Worm (Caenorhabditis elegans) whole organism, L2 larva: ENCODE results near the gene R02D5.3.
"Not testable (repeated sequence)": the region's sequence is repeated elsewhere in the genome, so short reads cannot be mapped to it uniquely, and the experiment has no call there.

Source experiments
- C34F6.9 ChIP-seq: fragments of 150-350 bp; optimal IDR thresholded peaks from 2 replicates; lab custom pipeline; 2014; ENCODE audit warnings: missing biosample characterization, missing genetic modification characterization
- F13H6.1 ChIP-seq: sonication (generic microtip); optimal IDR thresholded peaks from 2 replicates; lab custom pipeline; 2016; ENCODE audit warnings: missing genetic modification characterization, missing compliant biosample characterization
- R02D3.7 ChIP-seq: fragments of 150-350 bp; optimal IDR thresholded peaks from 2 replicates; lab custom pipeline; 2014; ENCODE audit warnings: missing biosample characterization, missing genetic modification characterization
- Y55F3AM.14 ChIP-seq: fragments of 200-800 bp; sonication (Bioruptor generic); optimal IDR thresholded peaks from 2 replicates; lab custom pipeline; 2018; ENCODE audit warnings: mild to moderate bottlenecking, missing genetic modification characterization, missing compliant biosample characterization
- ZK546.5 ChIP-seq: sonication (generic microtip); optimal IDR thresholded peaks from 2 replicates; lab custom pipeline; 2017; ENCODE audit warnings: missing biosample characterization, missing genetic modification characterization
- alr-1 ChIP-seq: fragments of 150-350 bp; optimal IDR thresholded peaks from 2 replicates; lab custom pipeline; 2014; ENCODE audit warnings: missing biosample characterization, missing genetic modification characterization
- aly-2 ChIP-seq: fragments of 150-350 bp; optimal IDR thresholded peaks from 2 replicates; lab custom pipeline; 2014; ENCODE audit warnings: missing biosample characterization, missing genetic modification characterization
- ama-1 ChIP-seq: fragments of 150-350 bp; optimal IDR thresholded peaks from 2 replicates; lab custom pipeline; 2018; ENCODE audit warnings: inconsistent platforms
- blmp-1 ChIP-seq: sonication (generic microtip); optimal IDR thresholded peaks from 2 replicates; lab custom pipeline; 2017; ENCODE audit warnings: missing genetic modification characterization, mild to moderate bottlenecking, missing compliant biosample characterization, antibody characterized with exemption, moderate library complexity; ENCODE audit not compliant: insufficient read depth
- ceh-16 ChIP-seq: fragments of 150-350 bp; optimal IDR thresholded peaks from 2 replicates; lab custom pipeline; 2014; ENCODE audit warnings: missing biosample characterization, missing genetic modification characterization
- ceh-82 ChIP-seq: fragments of 150-350 bp; optimal IDR thresholded peaks from 2 replicates; lab custom pipeline; 2014; ENCODE audit warnings: missing biosample characterization, missing genetic modification characterization
- crh-2 ChIP-seq: sonication (generic microtip); optimal IDR thresholded peaks from 2 replicates; lab custom pipeline; 2017; ENCODE audit warnings: missing biosample characterization, missing genetic modification characterization
- dmd-4 ChIP-seq: sonication (generic microtip); optimal IDR thresholded peaks from 2 replicates; lab custom pipeline; 2017; ENCODE audit warnings: missing biosample characterization, missing genetic modification characterization
- egl-27 ChIP-seq: sonication (generic microtip); optimal IDR thresholded peaks from 3 replicates; lab custom pipeline; 2017; ENCODE audit warnings: missing biosample characterization, missing genetic modification reagents, missing genetic modification characterization
- elt-1 ChIP-seq: fragments of 150-350 bp; optimal IDR thresholded peaks from 2 replicates; lab custom pipeline; 2014; ENCODE audit warnings: missing biosample characterization, missing genetic modification characterization
- elt-3 ChIP-seq: sonication (generic microtip); optimal IDR thresholded peaks from 2 replicates; lab custom pipeline; 2017; ENCODE audit warnings: missing biosample characterization, missing genetic modification characterization
- fos-1 ChIP-seq: fragments of 150-350 bp; optimal IDR thresholded peaks from 2 replicates; lab custom pipeline; 2014; ENCODE audit warnings: missing biosample characterization, missing genetic modification characterization
- gmeb-1 ChIP-seq: fragments of 150-350 bp; optimal IDR thresholded peaks from 2 replicates; lab custom pipeline; 2014; ENCODE audit warnings: missing biosample characterization, missing genetic modification characterization
- lin-11 ChIP-seq: fragments of 150-350 bp; sonication (generic microtip); optimal IDR thresholded peaks from 2 replicates; lab custom pipeline; 2014; ENCODE audit warnings: missing biosample characterization, missing genetic modification characterization, inconsistent platforms, mixed read lengths
- lin-13 ChIP-seq: fragments of 150-350 bp; optimal IDR thresholded peaks from 2 replicates; lab custom pipeline; 2014; ENCODE audit warnings: missing biosample characterization, missing genetic modification reagents, missing genetic modification characterization
- lin-39 ChIP-seq: fragments of 150-350 bp; optimal IDR thresholded peaks from 2 replicates; lab custom pipeline; 2014; ENCODE audit warnings: missing biosample characterization, missing genetic modification reagents, missing genetic modification characterization
- lsy-2 ChIP-seq, 2 experiments: fragments of 150-350 bp in 1 of 2; sonication (generic microtip) in 1 of 2; optimal IDR thresholded peaks; 2 replicates each; lab custom pipeline; 2014 to 2017; ENCODE audit warnings: missing biosample characterization in 2 of 2, missing genetic modification characterization in 2 of 2
- mab-5 ChIP-seq: fragments of 150-350 bp; optimal IDR thresholded peaks from 2 replicates; lab custom pipeline; 2014; ENCODE audit warnings: missing biosample characterization, missing genetic modification characterization
- mbf-1 ChIP-seq: sonication (generic microtip); optimal IDR thresholded peaks from 2 replicates; lab custom pipeline; 2017; ENCODE audit warnings: missing biosample characterization, missing genetic modification characterization
- mdl-1 ChIP-seq, 2 experiments: fragments of 150-350 bp in 1 of 2; sonication (generic microtip) in 1 of 2; optimal IDR thresholded peaks; 2 replicates each; lab custom pipeline; 2017; ENCODE audit warnings: missing biosample characterization in 2 of 2, missing genetic modification characterization in 2 of 2
- nhr-10 ChIP-seq: sonication (generic microtip); optimal IDR thresholded peaks from 2 replicates; lab custom pipeline; 2017; ENCODE audit warnings: missing biosample characterization, missing genetic modification characterization
- nhr-11 ChIP-seq: fragments of 150-350 bp; optimal IDR thresholded peaks from 2 replicates; lab custom pipeline; 2014; ENCODE audit warnings: missing biosample characterization, missing genetic modification characterization
- nhr-12 ChIP-seq: fragments of 150-350 bp; optimal IDR thresholded peaks from 2 replicates; lab custom pipeline; 2014; ENCODE audit warnings: missing biosample characterization, missing genetic modification characterization
- nhr-129 ChIP-seq: fragments of 150-350 bp; optimal IDR thresholded peaks from 2 replicates; lab custom pipeline; 2014; ENCODE audit warnings: missing biosample characterization, missing genetic modification characterization
- nhr-21 ChIP-seq: fragments of 150-350 bp; optimal IDR thresholded peaks from 2 replicates; lab custom pipeline; 2014; ENCODE audit warnings: missing biosample characterization, missing genetic modification characterization
- nhr-23 ChIP-seq: fragments of 150-350 bp; optimal IDR thresholded peaks from 2 replicates; lab custom pipeline; 2014; ENCODE audit warnings: missing biosample characterization, missing genetic modification reagents, missing genetic modification characterization
- nhr-237 ChIP-seq: fragments of 150-350 bp; optimal IDR thresholded peaks from 2 replicates; lab custom pipeline; 2014; ENCODE audit warnings: missing biosample characterization, missing genetic modification characterization
- nhr-25 ChIP-seq: fragments of 150-350 bp; sonication (generic microtip); optimal IDR thresholded peaks from 3 replicates; lab custom pipeline; 2014; ENCODE audit warnings: missing biosample characterization, missing genetic modification characterization
- nhr-6 ChIP-seq: fragments of 150-350 bp; optimal IDR thresholded peaks from 2 replicates; lab custom pipeline; 2014; ENCODE audit warnings: missing biosample characterization, missing genetic modification characterization
- nhr-77 ChIP-seq: fragments of 150-350 bp; optimal IDR thresholded peaks from 2 replicates; lab custom pipeline; 2014; ENCODE audit warnings: missing biosample characterization, missing genetic modification characterization
- peb-1 ChIP-seq: fragments of 150-350 bp; optimal IDR thresholded peaks from 2 replicates; lab custom pipeline; 2014; ENCODE audit warnings: missing biosample characterization, missing genetic modification characterization
- sem-4 ChIP-seq: fragments of 150-350 bp; optimal IDR thresholded peaks from 2 replicates; lab custom pipeline; 2014; ENCODE audit warnings: missing biosample characterization, missing genetic modification reagents, missing genetic modification characterization
- skn-1 ChIP-seq: sonication (generic microtip); optimal IDR thresholded peaks from 2 replicates; lab custom pipeline; 2017; ENCODE audit warnings: missing biosample characterization, missing genetic modification characterization
- sma-3 ChIP-seq: sonication (generic microtip); optimal IDR thresholded peaks from 2 replicates; lab custom pipeline; 2016; ENCODE audit warnings: missing genetic modification reagents, missing genetic modification characterization, missing compliant biosample characterization
- sma-9 ChIP-seq, 2 experiments: fragments of 150-350 bp in 1 of 2; sonication (generic microtip) in 1 of 2; optimal IDR thresholded peaks; 2 replicates each; lab custom pipeline; 2014 to 2016; ENCODE audit warnings: missing genetic modification characterization in 2 of 2, mild to moderate bottlenecking in 1 of 2, missing biosample characterization in 1 of 2, missing compliant biosample characterization in 1 of 2, missing genetic modification reagents in 1 of 2, moderate library complexity in 1 of 2
- snpc-4 ChIP-seq: fragments of 150-350 bp; optimal IDR thresholded peaks from 2 replicates; lab custom pipeline; 2014; ENCODE audit warnings: missing biosample characterization, missing genetic modification characterization
- unc-39 ChIP-seq: fragments of 150-350 bp; optimal IDR thresholded peaks from 2 replicates; lab custom pipeline; 2014; ENCODE audit warnings: missing biosample characterization, missing genetic modification characterization
- unc-55 ChIP-seq: fragments of 150-350 bp; sonication (generic microtip); optimal IDR thresholded peaks from 3 replicates; lab custom pipeline; 2014; ENCODE audit warnings: missing biosample characterization, missing genetic modification reagents, missing genetic modification characterization
- unc-62 ChIP-seq: fragments of 150-350 bp; optimal IDR thresholded peaks from 2 replicates; lab custom pipeline; 2014; ENCODE audit warnings: missing biosample characterization, missing genetic modification reagents, missing genetic modification characterization
- zag-1 ChIP-seq: fragments of 150-350 bp; optimal IDR thresholded peaks from 2 replicates; lab custom pipeline; 2014; ENCODE audit warnings: missing biosample characterization, missing genetic modification characterization
- ztf-1 ChIP-seq: fragments of 200-800 bp; sonication (Bioruptor generic); conservative IDR thresholded peaks from 2 replicates; pipeline ENCODE4 v1.3.6; 2022; ENCODE audit warnings: missing genetic modification characterization, missing compliant biosample characterization
- ztf-11 ChIP-seq: sonication (generic microtip); optimal IDR thresholded peaks from 2 replicates; lab custom pipeline; 2017; ENCODE audit warnings: missing biosample characterization, missing genetic modification characterization
- ztf-4 ChIP-seq: fragments of 150-350 bp; optimal IDR thresholded peaks from 2 replicates; lab custom pipeline; 2014; ENCODE audit warnings: missing biosample characterization, missing genetic modification characterization

The R02D5.3 gene

ce11 chrV:14463087-14463486, 19.9 kb upstream of the R02D5.3 start, which contains the start of gene F08H9.3:
Gene F08H9.3 (minus strand): TSS chrV:14463338.
- TF ChIP-seq sma-9 (GFP tag; optimal IDR thresholded peaks at IDR 0.05; lab: Kevin White, UChicago) = peak; percentile 39
- TF ChIP-seq sma-9 (tag; optimal IDR thresholded peaks at IDR 0.05; lab: Kevin White, UChicago) = not testable (repeated sequence)
- TF ChIP-seq gmeb-1 (tag; lab: Kevin White, UChicago) = peak; percentile 9
- TF ChIP-seq snpc-4 (tag; lab: Kevin White, UChicago) = peak; percentile 85

- no peak for TF ChIP-seq peb-1
- peak; percentile 20 for TF ChIP-seq unc-55 (GFP tag; lab: Kevin White, UChicago)
- no peak for TF ChIP-seq elt-1 (tag; lab: Kevin White, UChicago)
- TF ChIP-seq blmp-1 = no peak
- no peak for TF ChIP-seq snpc-4 (tag; lab: Kevin White, UChicago)
- TF ChIP-seq nhr-129 (tag; lab: Kevin White, UChicago) = peak; percentile 0
- peak; percentile 45 for TF ChIP-seq C34F6.9 (tag; lab: Kevin White, UChicago)
- no peak for TF ChIP-seq ztf-4 (tag; lab: Kevin White, UChicago)
These were observed 18.6 kb upstream of the R02D5.3 start, which contains the start of gene F08H9.4 for ce11 chrV:14464368-14464767. Gene F08H9.4 (minus strand): TSS chrV:14464428.

- TF ChIP-seq lin-13 (GFP tag; lab: Kevin White, UChicago) (peak; percentile 19), alr-1 (tag; lab: Kevin White, UChicago) (no peak), nhr-237 (tag; lab: Kevin White, UChicago) (no peak), Y55F3AM.14 (no peak), ZK546.5 (tag; lab: Kevin White, UChicago) (no peak), gmeb-1 (tag; lab: Kevin White, UChicago) (no peak), blmp-1 (no peak), lin-39 (no peak), elt-3 (tag; lab: Kevin White, UChicago) (no peak), sma-3 (GFP tag; lab: Kevin White, UChicago) (peak; percentile 70), nhr-21 (tag; lab: Kevin White, UChicago) (peak; percentile 59), nhr-77 (no peak), aly-2 (tag; lab: Kevin White, UChicago) (no peak), mdl-1 (tag; optimal IDR thresholded peaks at IDR 0.05; lab: Kevin White, UChicago) (no peak), mbf-1 (no peak), ztf-11 (tag; lab: Kevin White, UChicago) (no peak), nhr-25 (tag; lab: Kevin White, UChicago) (no peak), egl-27 (tag; lab: Kevin White, UChicago) (peak; percentile 20), unc-62 (no peak), ztf-4 (tag; lab: Kevin White, UChicago) (no peak), lin-11 (tag; lab: Kevin White, UChicago) (no peak), nhr-12 (tag; lab: Kevin White, UChicago) (no peak), sma-9 (GFP tag; optimal IDR thresholded peaks at IDR 0.05; lab: Kevin White, UChicago) (peak; percentile 73), sma-9 (tag; optimal IDR thresholded peaks at IDR 0.05; lab: Kevin White, UChicago) (no peak), R02D3.7 (no peak), ztf-1 (GFP tag; lab: Robert Waterston, UW) (no peak), peb-1 (no peak), unc-39 (tag; lab: Kevin White, UChicago) (no peak), mab-5 (tag; lab: Kevin White, UChicago) (no peak), sem-4 (tag; lab: Kevin White, UChicago) (no peak), nhr-10 (no peak), zag-1 (tag; lab: Kevin White, UChicago) (peak; percentile 16), lsy-2 (tag; optimal IDR thresholded peaks at IDR 0.05; lab: Kevin White, UChicago) (no peak), nhr-11 (tag; lab: Kevin White, UChicago) (no peak), crh-2 (tag; lab: Kevin White, UChicago) (peak; percentile 40), dmd-4 (tag; lab: Kevin White, UChicago) (no peak), F13H6.1 (peak; percentile 3), nhr-129 (tag; lab: Kevin White, UChicago) (peak; percentile 16), ama-1 (lab: Kevin White, UChicago) (peak; percentile 7), nhr-6 (tag; lab: Kevin White, UChicago) (no peak), ceh-16 (peak; percentile 51), unc-55 (GFP tag; lab: Kevin White, UChicago) (no peak), ceh-82 (tag; lab: Kevin White, UChicago) (no peak), nhr-23 (no peak), skn-1 (no peak), elt-1 (tag; lab: Kevin White, UChicago) (no peak), fos-1 (tag; lab: Kevin White, UChicago) (peak; percentile 13), C34F6.9 (tag; lab: Kevin White, UChicago) (peak; percentile 5)
These were observed 14.6 kb upstream of the R02D5.3 start, which contains the start of gene srz-97 for ce11 chrV:14468196-14468874. Gene srz-97 (minus strand): TSS chrV:14468246.
